Worm (Caenorhabditis elegans) whole organism, L4 larva: ENCODE data around the gene F21C10.9.

Experiments used
- F44E2.7 ChIP-seq: fragments of 200-800 bp; sonication (Bioruptor generic); IDR thresholded peaks from 2 replicates; pipeline ENCODE4 v2.1.2; 2022; ENCODE audit warnings: missing genetic modification characterization, missing compliant biosample characterization
- R02D3.7 ChIP-seq: fragments of 150-350 bp; sonication (generic microtip); optimal IDR thresholded peaks from 3 replicates; lab custom pipeline; 2014; ENCODE audit warnings: missing biosample characterization, missing genetic modification characterization
- ama-1 ChIP-seq: fragments of 150-350 bp; optimal IDR thresholded peaks from 2 replicates; lab custom pipeline; 2014; ENCODE audit warnings: inconsistent platforms, mixed read lengths
- ceh-82 ChIP-seq: sonication (generic microtip); optimal IDR thresholded peaks from 2 replicates; lab custom pipeline; 2017; ENCODE audit warnings: missing biosample characterization, missing genetic modification characterization
- fkh-10 ChIP-seq: fragments of 150-350 bp; optimal IDR thresholded peaks from 2 replicates; lab custom pipeline; 2014; ENCODE audit warnings: missing biosample characterization, missing genetic modification reagents, missing genetic modification characterization
- jun-1 ChIP-seq: fragments of 150-350 bp; optimal IDR thresholded peaks from 2 replicates; lab custom pipeline; 2014; ENCODE audit warnings: missing biosample characterization, missing genetic modification reagents, missing genetic modification characterization
- mdl-1 ChIP-seq, 2 experiments: fragments of 150-350 bp in 1 of 2; sonication (generic microtip) in 1 of 2; optimal IDR thresholded peaks; 2 replicates each; lab custom pipeline; 2014 to 2017; ENCODE audit warnings: missing biosample characterization in 2 of 2, missing genetic modification characterization in 2 of 2
- nhr-28 ChIP-seq: fragments of 150-350 bp; optimal IDR thresholded peaks from 2 replicates; lab custom pipeline; 2014; ENCODE audit warnings: missing biosample characterization, missing genetic modification characterization
- nhr-48 ChIP-seq: sonication (generic microtip); optimal IDR thresholded peaks from 2 replicates; lab custom pipeline; 2016; ENCODE audit warnings: mild to moderate bottlenecking, missing genetic modification characterization, missing compliant biosample characterization
- snpc-4 ChIP-seq: fragments of 150-350 bp; optimal IDR thresholded peaks from 2 replicates; lab custom pipeline; 2014; ENCODE audit warnings: missing biosample characterization, missing genetic modification characterization
- unc-62 ChIP-seq, 3 experiments: fragments of 150-350 bp in 1 of 3; sonication (generic microtip); optimal IDR thresholded peaks in 2 of 3; peaks in 1 of 3; 1 replicate in 1 of 3; 2 replicates in 2 of 3; lab custom pipeline; 2014 to 2017; ENCODE audit warnings: missing biosample characterization in 3 of 3, missing genetic modification characterization in 3 of 3, missing genetic modification reagents in 3 of 3, missing genotype in 1 of 3
- ztf-11 ChIP-seq: fragments of 150-350 bp; optimal IDR thresholded peaks from 2 replicates; lab custom pipeline; 2014; ENCODE audit warnings: missing biosample characterization, missing genetic modification characterization
- ztf-7 ChIP-seq: fragments of 150-350 bp; optimal IDR thresholded peaks from 2 replicates; lab custom pipeline; 2014; ENCODE audit warnings: missing biosample characterization, missing genetic modification characterization

DNA sequence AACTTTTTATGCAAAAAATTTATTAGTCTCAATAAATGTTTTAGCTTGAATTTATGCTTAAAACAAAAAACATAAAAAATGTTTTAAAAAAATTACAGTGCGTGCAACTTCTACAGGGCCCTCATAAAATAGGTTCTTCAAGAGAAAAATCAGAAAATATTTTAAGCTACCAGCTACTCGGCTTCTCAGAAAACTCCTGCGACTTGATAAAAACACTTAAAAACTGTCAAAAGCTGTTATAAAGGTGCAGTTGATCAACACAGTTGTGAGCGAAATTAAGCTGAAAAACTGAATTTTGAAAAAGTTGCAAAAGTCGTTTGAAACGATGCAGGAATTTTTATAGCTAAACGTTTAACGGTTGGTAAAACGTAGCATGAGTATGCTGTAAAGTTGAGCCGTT is 9.7 kb downstream of the F21C10.9 start:
- no peak for TF ChIP-seq F44E2.7 (GFP tag; lab: Robert Waterston, UW)
- no peak for TF ChIP-seq mdl-1 (tag; optimal IDR thresholded peaks at IDR 0.05; lab: Kevin White, UChicago)
- TF ChIP-seq unc-62 (GFP tag; optimal IDR thresholded peaks at IDR 0.05 in 1 of 2; lab: Kevin White, UChicago): no peak
- TF ChIP-seq unc-62 (tag; optimal IDR thresholded peaks at IDR 0.05; lab: Kevin White, UChicago): no peak
- TF ChIP-seq ztf-7 (tag; lab: Kevin White, UChicago): no peak
- no peak for TF ChIP-seq snpc-4 (tag; lab: Kevin White, UChicago)
- TF ChIP-seq ceh-82: no peak
- no peak for TF ChIP-seq ama-1 (lab: Kevin White, UChicago)
- no peak for TF ChIP-seq jun-1 (tag; lab: Kevin White, UChicago)
- TF ChIP-seq ztf-11: no peak
- no peak for TF ChIP-seq fkh-10 (GFP tag; lab: Kevin White, UChicago)
- no peak for TF ChIP-seq nhr-28 (tag; lab: Kevin White, UChicago)
- no peak for TF ChIP-seq nhr-48 (tag; lab: Kevin White, UChicago)
- no peak for TF ChIP-seq R02D3.7 (tag; lab: Kevin White, UChicago)
